Worm (Caenorhabditis elegans) whole organism, young adult: Measurements from ENCODE around the gene clec-187.
A peak's percentile ranks its signal among the peaks of the same experiment; 100 is the strongest.

Experiments
- B0035.1 ChIP-seq: sonication (generic microtip); optimal IDR thresholded peaks from 2 replicates; lab custom pipeline; 2016; ENCODE audit warnings: missing genetic modification characterization, mild to moderate bottlenecking, missing compliant biosample characterization, missing genotype, missing genetic modification reagents
- C06A6.2 ChIP-seq: fragments of 200-800 bp; sonication (Bioruptor generic); conservative IDR thresholded peaks from 2 replicates; pipeline ENCODE4 v1.3.6; 2022; ENCODE audit warnings: missing genetic modification characterization, missing compliant biosample characterization
- F37B4.10 ChIP-seq: fragments of 200-800 bp; sonication (Bioruptor generic); IDR thresholded peaks from 2 replicates; pipeline ENCODE4 v1.3.6; 2022; ENCODE audit warnings: missing genetic modification characterization, missing compliant biosample characterization
- F49E8.2 ChIP-seq: sonication (generic microtip); optimal IDR thresholded peaks from 3 replicates; lab custom pipeline; 2017; ENCODE audit warnings: missing genetic modification characterization, mild to moderate bottlenecking, missing compliant biosample characterization, antibody characterized with exemption, moderate library complexity; ENCODE audit not compliant: insufficient read depth
- F52B5.7 ChIP-seq: sonication (generic microtip); optimal IDR thresholded peaks from 2 replicates; lab custom pipeline; 2016; ENCODE audit warnings: mild to moderate bottlenecking, missing genetic modification characterization, missing compliant biosample characterization
- K11D2.4 ChIP-seq: fragments of 200-800 bp; sonication (Bioruptor generic); IDR thresholded peaks from 2 replicates; pipeline ENCODE4 v1.3.6; 2022; ENCODE audit warnings: missing genetic modification reagents, missing genetic modification characterization, missing compliant biosample characterization
- K12H6.12 ChIP-seq: fragments of 200-800 bp; sonication (Bioruptor generic); optimal IDR thresholded peaks from 2 replicates; lab custom pipeline; 2018; ENCODE audit warnings: mild to moderate bottlenecking, missing genetic modification characterization, missing compliant biosample characterization
- T07F8.4 ChIP-seq: sonication (generic microtip); optimal IDR thresholded peaks from 2 replicates; lab custom pipeline; 2016; ENCODE audit warnings: mild to moderate bottlenecking, missing genetic modification characterization, moderate library complexity, missing compliant biosample characterization
- Y79H2A.3 ChIP-seq: fragments of 200-800 bp; sonication (Bioruptor generic); conservative IDR thresholded peaks from 2 replicates; pipeline ENCODE4 v1.3.6; 2022; ENCODE audit warnings: missing genetic modification reagents, missing genetic modification characterization, missing compliant biosample characterization
- ama-1 ChIP-seq, 3 experiments: fragments of 150-350 bp in 1 of 3; sonication (generic microtip) in 2 of 3; optimal IDR thresholded peaks; 2 replicates each; lab custom pipeline; 2014 to 2018; ENCODE audit warnings: missing biosample characterization in 2 of 3, missing genetic modification characterization in 2 of 3, missing genetic modification reagents in 2 of 3
- aptf-2 ChIP-seq: fragments of 200-800 bp; sonication (Bioruptor generic); conservative IDR thresholded peaks from 2 replicates; pipeline ENCODE4 v1.3.6; 2022; ENCODE audit warnings: missing genetic modification reagents, missing genetic modification characterization, missing compliant biosample characterization
- atf-7 ChIP-seq: sonication (generic microtip); optimal IDR thresholded peaks from 2 replicates; lab custom pipeline; 2017; ENCODE audit warnings: mild to moderate bottlenecking, missing genetic modification characterization, missing compliant biosample characterization
- ceh-58 ChIP-seq: fragments of 200-800 bp; sonication (Bioruptor generic); IDR thresholded peaks from 2 replicates; pipeline ENCODE4 v1.3.6; 2022; ENCODE audit warnings: missing genetic modification characterization, missing compliant biosample characterization
- die-1 ChIP-seq: sonication (generic microtip); optimal IDR thresholded peaks from 2 replicates; lab custom pipeline; 2016; ENCODE audit warnings: missing genotype, mild to moderate bottlenecking, missing genetic modification characterization, missing compliant biosample characterization
- dox-1 ChIP-seq: fragments of 200-800 bp; sonication (Bioruptor generic); IDR thresholded peaks from 2 replicates; pipeline ENCODE4 v1.3.6; 2022; ENCODE audit warnings: missing genetic modification reagents, missing genetic modification characterization, missing compliant biosample characterization
- dpff-1 ChIP-seq: sonication (generic microtip); optimal IDR thresholded peaks from 2 replicates; lab custom pipeline; 2017; ENCODE audit warnings: mild to moderate bottlenecking, missing genetic modification characterization, missing compliant biosample characterization
- efl-1 ChIP-seq: fragments of 150-350 bp; optimal IDR thresholded peaks from 2 replicates; lab custom pipeline; 2014; ENCODE audit warnings: missing biosample characterization, missing genetic modification reagents, missing genetic modification characterization
- egl-18 ChIP-seq: fragments of 200-800 bp; sonication (Bioruptor generic); IDR thresholded peaks from 2 replicates; pipeline ENCODE4 v1.3.6; 2022; ENCODE audit warnings: missing genetic modification reagents, missing genetic modification characterization, missing compliant biosample characterization
- hlh-26 ChIP-seq: fragments of 200-800 bp; sonication (Bioruptor generic); conservative IDR thresholded peaks from 2 replicates; pipeline ENCODE4 v1.3.6; 2022; ENCODE audit warnings: missing genetic modification reagents, missing genetic modification characterization, missing compliant biosample characterization
- hmg-1.2 ChIP-seq: fragments of 200-800 bp; sonication (Bioruptor generic); IDR thresholded peaks from 2 replicates; pipeline ENCODE4 v1.3.6; 2022; ENCODE audit warnings: missing genetic modification reagents, missing genetic modification characterization, missing compliant biosample characterization
- hsf-1 ChIP-seq: fragments of 200-800 bp; sonication (Bioruptor generic); IDR thresholded peaks from 2 replicates; pipeline ENCODE4 v1.3.6; 2022; ENCODE audit warnings: missing genetic modification reagents, missing genetic modification characterization, missing compliant biosample characterization
- lin-26 ChIP-seq: fragments of 200-800 bp; sonication (Bioruptor generic); IDR thresholded peaks from 2 replicates; pipeline ENCODE4 v1.3.6; 2022; ENCODE audit warnings: missing genetic modification reagents, missing genetic modification characterization, missing compliant biosample characterization
- lin-54 ChIP-seq: fragments of 200-800 bp; sonication (Bioruptor generic); optimal IDR thresholded peaks from 2 replicates; lab custom pipeline; 2018; ENCODE audit warnings: mild to moderate bottlenecking, missing genetic modification characterization, missing compliant biosample characterization
- lir-1 ChIP-seq: fragments of 200-800 bp; sonication (Bioruptor generic); conservative IDR thresholded peaks from 2 replicates; pipeline ENCODE4 v1.3.6; 2022; ENCODE audit warnings: missing genetic modification reagents, missing genetic modification characterization, missing compliant biosample characterization
- lsl-1 ChIP-seq: fragments of 200-800 bp; sonication (Bioruptor generic); optimal IDR thresholded peaks from 2 replicates; lab custom pipeline; 2018; ENCODE audit warnings: mild to moderate bottlenecking, missing genetic modification characterization, moderate library complexity, missing compliant biosample characterization
- madf-8 ChIP-seq: fragments of 200-800 bp; sonication (Bioruptor generic); conservative IDR thresholded peaks from 2 replicates; pipeline ENCODE4 v1.3.6; 2022; ENCODE audit warnings: missing genetic modification reagents, missing genetic modification characterization, missing compliant biosample characterization
- mes-4 ChIP-seq: sonication (generic microtip); optimal IDR thresholded peaks from 2 replicates; lab custom pipeline; 2016; ENCODE audit warnings: missing genotype, missing genetic modification characterization, missing compliant biosample characterization
- nhr-120 ChIP-seq: fragments of 200-800 bp; sonication (Bioruptor generic); IDR thresholded peaks from 2 replicates; pipeline ENCODE4 v1.3.6; 2022; ENCODE audit warnings: missing genetic modification characterization, missing compliant biosample characterization
- rpc-1 ChIP-seq, 2 experiments: fragments of 150-350 bp in 1 of 2; sonication (generic microtip) in 1 of 2; optimal IDR thresholded peaks; 2 replicates each; lab custom pipeline; 2014 to 2018; ENCODE audit warnings: missing biosample characterization in 1 of 2, missing genetic modification characterization in 1 of 2, missing genetic modification reagents in 1 of 2, missing genotype in 1 of 2
- snpc-1.1 ChIP-seq: sonication (generic microtip); optimal IDR thresholded peaks from 2 replicates; lab custom pipeline; 2017; ENCODE audit warnings: missing genetic modification characterization, mild to moderate bottlenecking, missing compliant biosample characterization, antibody characterized with exemption, moderate library complexity, missing genotype, missing genetic modification reagents; ENCODE audit not compliant: insufficient read depth
- snpc-4 ChIP-seq, 5 experiments: fragments of 150-350 bp in 1 of 5; sonication (generic microtip) in 4 of 5; optimal IDR thresholded peaks; 2 replicates each; lab custom pipeline; 2014 to 2018; ENCODE audit warnings: missing genetic modification characterization in 5 of 5, missing biosample characterization in 3 of 5, antibody characterized with exemption in 2 of 5, mild to moderate bottlenecking in 2 of 5, missing compliant biosample characterization in 2 of 5, missing genotype in 2 of 5, moderate library complexity in 2 of 5, missing genetic modification reagents in 1 of 5
- somi-1 ChIP-seq: fragments of 200-800 bp; sonication (Bioruptor generic); optimal IDR thresholded peaks from 2 replicates; lab custom pipeline; 2018; ENCODE audit warnings: mild to moderate bottlenecking, missing genetic modification characterization, missing compliant biosample characterization
- sptf-2 ChIP-seq: fragments of 200-800 bp; sonication (Bioruptor generic); optimal IDR thresholded peaks from 2 replicates; lab custom pipeline; 2018; ENCODE audit warnings: mild to moderate bottlenecking, missing genetic modification characterization, missing compliant biosample characterization
- tlf-1 ChIP-seq: fragments of 200-800 bp; sonication (Bioruptor generic); optimal IDR thresholded peaks from 2 replicates; lab custom pipeline; 2018; ENCODE audit warnings: mild to moderate bottlenecking, missing genetic modification characterization, missing compliant biosample characterization
- unc-130 ChIP-seq: sonication (generic microtip); optimal IDR thresholded peaks from 2 replicates; lab custom pipeline; 2016; ENCODE audit warnings: missing genetic modification reagents, missing genetic modification characterization, missing compliant biosample characterization
- ztf-26 ChIP-seq: sonication (generic microtip); optimal IDR thresholded peaks from 2 replicates; lab custom pipeline; 2017; ENCODE audit warnings: missing genetic modification characterization, missing compliant biosample characterization

Gene clec-187

ce11 chrIV:12859797-12860196 is 11.5 kb downstream of the clec-187 start, which contains the start of gene gcy-18:
gcy-18 (plus strand) TSS chrIV:12860097.
- TF ChIP-seq nhr-120 (GFP tag; lab: Robert Waterston, UW) (no peak), ztf-26 (tag; lab: Kevin White, UChicago) (no peak), K12H6.12 (tag; lab: Kevin White, UChicago) (no peak), hlh-26 (GFP tag; lab: Robert Waterston, UW) (no peak), madf-8 (no peak), ama-1 (optimal IDR thresholded peaks at IDR 0.05; lab: Kevin White, UChicago) (no peak), ama-1 (GFP tag; optimal IDR thresholded peaks at IDR 0.05; lab: Kevin White, UChicago) (no peak), atf-7 (tag; lab: Kevin White, UChicago) (no peak), B0035.1 (tag; lab: Kevin White, UChicago) (no peak), C06A6.2 (GFP tag; lab: Robert Waterston, UW) (no peak), snpc-1.1 (tag; lab: Kevin White, UChicago) (no peak)
- TF ChIP-seq, all 124 proteins: peak for 0

ce11 chrIV:12855248-12855647 is 16.0 kb downstream of the clec-187 start, which contains the start of gene nstp-5:
nstp-5 (plus strand) TSS chrIV:12855548.
- TF ChIP-seq egl-18 (no peak), unc-130 (no peak), F49E8.2 (no peak), tlf-1 (GFP tag; lab: Kevin White, UChicago) (no peak), die-1 (tag; lab: Kevin White, UChicago) (no peak), Y79H2A.3 (no peak), dpff-1 (no peak), rpc-1 (optimal IDR thresholded peaks at IDR 0.05; lab: Kevin White, UChicago) (no peak), rpc-1 (tag; optimal IDR thresholded peaks at IDR 0.05; lab: Kevin White, UChicago) (no peak), lir-1 (GFP tag; lab: Robert Waterston, UW) (no peak), K11D2.4 (GFP tag; lab: Robert Waterston, UW) (no peak), sptf-2 (GFP tag; lab: Kevin White, UChicago) (no peak), F37B4.10 (GFP tag; lab: Robert Waterston, UW) (no peak), somi-1 (GFP tag; lab: Kevin White, UChicago) (no peak), T07F8.4 (tag; lab: Kevin White, UChicago) (no peak), dox-1 (GFP tag; lab: Robert Waterston, UW) (no peak), mes-4 (tag; lab: Kevin White, UChicago) (no peak), F52B5.7 (tag; lab: Kevin White, UChicago) (no peak), hsf-1 (GFP tag; lab: Robert Waterston, UW) (no peak), lin-26 (GFP tag; lab: Robert Waterston, UW) (no peak), aptf-2 (GFP tag; lab: Robert Waterston, UW) (no peak)

- TF ChIP-seq lin-54 (GFP tag; lab: Kevin White, UChicago) (peak; percentile 32), lsl-1 (GFP tag; lab: Kevin White, UChicago) (peak; percentile 22), efl-1 (GFP tag; lab: Kevin White, UChicago) (peak; percentile 60), snpc-4 (GFP tag; optimal IDR thresholded peaks at IDR 0.05; lab: Kevin White, UChicago) (no peak), snpc-4 (tag; optimal IDR thresholded peaks at IDR 0.05; lab: Kevin White, UChicago) (peak in 1 of 4 experiments; percentile 10), ceh-58 (GFP tag; lab: Robert Waterston, UW) (no peak), hmg-1.2 (peak; percentile 57; the same call in 1 of the 2 replicates), atf-7 (tag; lab: Kevin White, UChicago) (no peak)
These were observed 16.8 kb downstream of the clec-187 start for ce11 chrIV:12854372-12855114.
